Fruit fly (Drosophila melanogaster): ENCODE data around the gene Pisd.

DNA sequence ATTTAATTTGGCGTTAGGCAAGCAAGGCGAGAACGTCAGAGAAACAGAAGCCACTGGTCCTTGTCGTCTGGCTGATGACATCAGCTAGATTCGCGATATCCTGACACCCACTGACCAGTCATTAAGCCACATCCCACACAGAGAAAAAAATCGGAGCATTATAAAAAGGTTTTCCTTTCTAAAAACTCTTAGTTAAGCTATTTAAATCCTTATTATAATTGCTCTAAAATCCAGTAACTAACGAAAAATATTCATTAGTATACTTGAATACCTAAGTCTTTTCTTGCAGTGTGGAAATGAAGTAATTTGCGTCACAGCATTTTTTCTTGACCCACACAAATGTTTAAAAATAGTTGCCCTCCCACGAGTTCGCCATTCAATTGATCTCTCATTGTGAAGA, 18.2 kb downstream of the Pisd start:
- no peak for TF ChIP-seq Myc (optimal IDR thresholded peaks at IDR 0.05)
- no peak for TF ChIP-seq Sin3A (optimal IDR thresholded peaks at IDR 0.05)
- no peak for TF ChIP-seq ttk (optimal IDR thresholded peaks at IDR 0.05)
- TF ChIP-seq h (optimal IDR thresholded peaks at IDR 0.05), result no peak
- TF ChIP-seq psq (optimal IDR thresholded peaks at IDR 0.05), result no peak
